Worm (Caenorhabditis elegans) whole organism, mixed stage, embryonic: Measurements from ENCODE around the gene zif-1.

Experiments
- nhr-28 ChIP-seq: fragments of 150-350 bp; optimal IDR thresholded peaks from 2 replicates; lab custom pipeline; 2014; ENCODE audit warnings: missing biosample characterization, missing genetic modification characterization
- pha-4 ChIP-seq: fragments of 150-350 bp; optimal IDR thresholded peaks from 2 replicates; lab custom pipeline; 2018; ENCODE audit warnings: missing biosample characterization, missing genetic modification reagents, missing genetic modification characterization
- ztf-11 ChIP-seq: fragments of 150-350 bp; optimal IDR thresholded peaks from 2 replicates; lab custom pipeline; 2014; ENCODE audit warnings: missing biosample characterization, missing genetic modification characterization

ce11 chrIII:9037658-9038057 is 35.1 kb downstream of the zif-1 start, which contains the start of gene R107.9:
- TF ChIP-seq nhr-28 (tag; lab: Kevin White, UChicago): no peak
- TF ChIP-seq pha-4: no peak
- no peak for TF ChIP-seq ztf-11 (tag; lab: Kevin White, UChicago)
